Worm (Caenorhabditis elegans) whole organism, early embryonic: Measurements from ENCODE around the gene best-18.

ENCODE experiments used
- B0310.2 ChIP-seq: sonication (generic microtip); optimal IDR thresholded peaks from 2 replicates; lab custom pipeline; 2016; ENCODE audit warnings: mild to moderate bottlenecking, missing genetic modification characterization, missing compliant biosample characterization
- F13C5.2 ChIP-seq: sonication (generic microtip); optimal IDR thresholded peaks from 2 replicates; lab custom pipeline; 2017; ENCODE audit warnings: mild to moderate bottlenecking, missing genetic modification characterization, inconsistent platforms, missing compliant biosample characterization
- aly-1 ChIP-seq: sonication (generic microtip); optimal IDR thresholded peaks from 2 replicates; lab custom pipeline; 2016; ENCODE audit warnings: missing genetic modification characterization, missing compliant biosample characterization
- ama-1 ChIP-seq: fragments of 150-350 bp; optimal IDR thresholded peaks from 2 replicates; lab custom pipeline; 2014
- ceh-13 ChIP-seq: fragments of 200-800 bp; sonication (Bioruptor generic); optimal IDR thresholded peaks from 2 replicates; lab custom pipeline; 2018; ENCODE audit warnings: mild to moderate bottlenecking, missing genetic modification characterization, missing compliant biosample characterization
- ceh-36 ChIP-seq: sonication (generic microtip); optimal IDR thresholded peaks from 2 replicates; lab custom pipeline; 2016; ENCODE audit warnings: missing genetic modification characterization, inconsistent platforms, missing compliant biosample characterization
- ets-7 ChIP-seq: sonication (generic microtip); optimal IDR thresholded peaks from 2 replicates; lab custom pipeline; 2016; ENCODE audit warnings: missing genotype, missing genetic modification characterization, missing compliant biosample characterization
- flt-1 ChIP-seq: fragments of 200-800 bp; sonication (Bioruptor generic); IDR thresholded peaks from 2 replicates; pipeline ENCODE4 v1.3.6; 2022; ENCODE audit warnings: missing genetic modification characterization, missing compliant biosample characterization
- hmbx-1 ChIP-seq: sonication (generic microtip); optimal IDR thresholded peaks from 2 replicates; lab custom pipeline; 2016; ENCODE audit warnings: mild to moderate bottlenecking, missing genetic modification characterization, missing compliant biosample characterization
- hmg-4 ChIP-seq: fragments of 200-800 bp; sonication (Bioruptor generic); optimal IDR thresholded peaks from 2 replicates; lab custom pipeline; 2018; ENCODE audit warnings: mild to moderate bottlenecking, missing genetic modification characterization, missing compliant biosample characterization
- hnd-1 ChIP-seq: sonication (generic microtip); optimal IDR thresholded peaks from 2 replicates; lab custom pipeline; 2016; ENCODE audit warnings: missing genetic modification characterization, missing compliant biosample characterization
- pes-1 ChIP-seq: fragments of 200-800 bp; sonication (Bioruptor generic); IDR thresholded peaks from 2 replicates; pipeline ENCODE4 v1.3.6; 2022; ENCODE audit warnings: missing genetic modification reagents, missing genetic modification characterization, missing compliant biosample characterization
- scrt-1 ChIP-seq: fragments of 200-800 bp; sonication (Bioruptor generic); IDR thresholded peaks from 2 replicates; pipeline ENCODE4 v1.3.6; 2022; ENCODE audit warnings: missing genetic modification characterization, missing compliant biosample characterization
- sea-1 ChIP-seq: fragments of 200-800 bp; sonication (Bioruptor generic); conservative IDR thresholded peaks from 2 replicates; pipeline ENCODE4 v1.3.6; 2022; ENCODE audit warnings: missing genetic modification characterization, missing compliant biosample characterization
- tbx-11 ChIP-seq: fragments of 200-800 bp; sonication (Bioruptor generic); IDR thresholded peaks from 2 replicates; pipeline ENCODE4 v1.3.6; 2022; ENCODE audit warnings: missing genetic modification characterization, missing compliant biosample characterization
- tbx-37 ChIP-seq: fragments of 200-800 bp; sonication (Bioruptor generic); conservative IDR thresholded peaks from 2 replicates; pipeline ENCODE4 v1.3.6; 2022; ENCODE audit warnings: missing genetic modification reagents, missing genetic modification characterization, missing compliant biosample characterization
- tra-4 ChIP-seq: sonication (generic microtip); optimal IDR thresholded peaks from 2 replicates; lab custom pipeline; 2017; ENCODE audit warnings: missing genetic modification characterization, missing compliant biosample characterization

Gene best-18

DNA sequence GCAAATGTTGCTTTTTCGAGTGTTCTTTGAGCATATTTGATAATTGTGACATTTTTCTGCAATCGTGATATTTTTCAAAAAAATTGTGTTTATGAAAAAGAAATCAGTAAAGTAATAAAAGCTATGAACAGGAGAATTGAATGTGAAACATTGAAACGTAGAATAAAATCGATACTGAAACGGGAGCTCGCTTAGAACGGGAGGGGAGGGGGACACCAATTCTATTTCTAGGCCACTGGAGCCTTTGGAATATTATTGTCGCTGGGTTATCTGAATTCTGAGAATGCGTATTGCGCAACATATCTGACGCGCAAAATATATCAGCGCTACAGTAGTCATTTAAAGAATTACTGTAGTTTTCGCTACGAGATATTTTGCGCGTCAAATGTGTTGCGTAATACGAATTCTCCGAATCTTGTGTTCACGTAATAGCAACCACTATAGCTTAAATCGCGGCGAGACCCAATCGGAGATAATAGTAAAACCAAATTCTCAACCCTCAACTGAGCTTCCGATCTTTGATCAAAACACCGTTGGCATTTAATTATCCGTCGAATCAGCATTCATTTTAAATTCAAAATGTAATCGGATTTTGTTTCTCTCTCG is at the start of gene best-18, which contains the start of gene blos-1:
Gene best-18 (plus strand): TSS at position 508 of the 606 bp plus-strand sequence.
Gene blos-1 (minus strand): TSS at position 58 of the 606 bp plus-strand sequence.
- no peak for TF ChIP-seq B0310.2 (tag; lab: Kevin White, UChicago)
- no peak for TF ChIP-seq hmbx-1 (tag; lab: Kevin White, UChicago)
- TF ChIP-seq ceh-13 (GFP tag; lab: Kevin White, UChicago) = no peak
- TF ChIP-seq aly-1 = no peak
- no peak for TF ChIP-seq pes-1 (GFP tag; lab: Robert Waterston, UW)
- no peak for TF ChIP-seq ets-7 (tag; lab: Kevin White, UChicago)
- TF ChIP-seq ama-1 (lab: Kevin White, UChicago) = no peak

DNA sequence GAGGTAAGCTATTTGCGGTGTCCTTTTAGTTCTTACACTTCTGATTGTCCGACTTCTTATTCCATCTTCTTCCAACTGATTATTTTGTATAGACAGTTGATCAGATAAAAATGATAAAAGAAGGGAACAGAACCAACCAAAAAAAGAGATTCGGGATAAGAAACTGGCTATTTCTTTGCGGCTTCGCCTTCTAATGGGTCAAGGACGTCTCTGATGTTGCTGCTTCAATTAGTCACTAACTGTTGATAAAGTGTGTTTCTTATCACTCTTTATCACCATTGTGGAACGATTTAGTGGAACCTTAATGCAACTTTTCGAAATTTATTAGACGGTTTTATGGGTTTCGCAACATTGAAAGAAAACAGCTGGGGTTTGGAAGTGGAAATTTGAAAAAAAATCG is 41.9 kb upstream of the best-18 start:
- TF ChIP-seq tbx-11 (GFP tag; lab: Robert Waterston, UW) (no peak), ceh-13 (GFP tag; lab: Kevin White, UChicago) (no peak), tra-4 (no peak), aly-1 (no peak), flt-1 (GFP tag; lab: Robert Waterston, UW) (no peak), hnd-1 (no peak), F13C5.2 (tag; lab: Kevin White, UChicago) (no peak), scrt-1 (GFP tag; lab: Robert Waterston, UW) (no peak), ama-1 (lab: Kevin White, UChicago) (no peak), B0310.2 (tag; lab: Kevin White, UChicago) (no peak), tbx-37 (GFP tag; lab: Robert Waterston, UW) (no peak), ceh-36 (tag; lab: Kevin White, UChicago) (no peak), hmbx-1 (tag; lab: Kevin White, UChicago) (no peak), hmg-4 (GFP tag; lab: Kevin White, UChicago) (no peak), pes-1 (GFP tag; lab: Robert Waterston, UW) (no peak)

- no peak for TF ChIP-seq hmbx-1 (tag; lab: Kevin White, UChicago)
- TF ChIP-seq tbx-37 (GFP tag; lab: Robert Waterston, UW) = no peak
- no peak for TF ChIP-seq F13C5.2 (tag; lab: Kevin White, UChicago)
- TF ChIP-seq ets-7 (tag; lab: Kevin White, UChicago) = no peak
- TF ChIP-seq B0310.2 (tag; lab: Kevin White, UChicago) = no peak
- TF ChIP-seq ceh-36 (tag; lab: Kevin White, UChicago) = no peak
- no peak for TF ChIP-seq scrt-1 (GFP tag; lab: Robert Waterston, UW)
- no peak for TF ChIP-seq aly-1
- no peak for TF ChIP-seq hnd-1
- TF ChIP-seq sea-1 (GFP tag; lab: Robert Waterston, UW) = no peak
- TF ChIP-seq pes-1 (GFP tag; lab: Robert Waterston, UW) = no peak
- no peak for TF ChIP-seq flt-1 (GFP tag; lab: Robert Waterston, UW)
- TF ChIP-seq hmg-4 (GFP tag; lab: Kevin White, UChicago) = no peak
- no peak for TF ChIP-seq ceh-13 (GFP tag; lab: Kevin White, UChicago)
Measured at ce11 chrIII:10178023-10178422, 34.2 kb upstream of the best-18 start.

DNA sequence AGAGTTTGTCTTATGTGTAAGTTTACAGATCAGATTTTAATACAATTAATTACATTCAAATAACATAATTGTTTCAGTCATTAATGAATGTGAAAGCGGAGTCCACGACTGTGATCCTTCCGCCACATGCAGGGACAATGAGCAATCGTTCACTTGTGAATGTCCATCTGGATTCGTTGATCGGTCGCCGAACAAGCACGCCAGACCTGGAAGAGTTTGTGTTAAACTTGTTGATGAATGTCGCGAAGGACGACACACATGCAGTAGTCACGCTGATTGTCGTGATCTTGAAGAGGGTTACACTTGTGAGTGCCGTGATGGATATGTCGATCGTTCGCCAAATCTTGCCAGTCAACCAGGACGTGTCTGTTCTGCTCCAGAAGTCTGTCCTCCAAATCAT is 33.6 kb upstream of the best-18 start:
- TF ChIP-seq pes-1 (GFP tag; lab: Robert Waterston, UW) = no peak
- TF ChIP-seq ets-7 (tag; lab: Kevin White, UChicago) = no peak
- no peak for TF ChIP-seq scrt-1 (GFP tag; lab: Robert Waterston, UW)
- no peak for TF ChIP-seq B0310.2 (tag; lab: Kevin White, UChicago)
- TF ChIP-seq ceh-36 (tag; lab: Kevin White, UChicago) = no peak
- TF ChIP-seq hnd-1 = no peak
- TF ChIP-seq hmbx-1 (tag; lab: Kevin White, UChicago) = no peak
- TF ChIP-seq tra-4 = no peak
- TF ChIP-seq F13C5.2 (tag; lab: Kevin White, UChicago) = no peak
- no peak for TF ChIP-seq flt-1 (GFP tag; lab: Robert Waterston, UW)
- TF ChIP-seq ama-1 (lab: Kevin White, UChicago) = no peak

DNA sequence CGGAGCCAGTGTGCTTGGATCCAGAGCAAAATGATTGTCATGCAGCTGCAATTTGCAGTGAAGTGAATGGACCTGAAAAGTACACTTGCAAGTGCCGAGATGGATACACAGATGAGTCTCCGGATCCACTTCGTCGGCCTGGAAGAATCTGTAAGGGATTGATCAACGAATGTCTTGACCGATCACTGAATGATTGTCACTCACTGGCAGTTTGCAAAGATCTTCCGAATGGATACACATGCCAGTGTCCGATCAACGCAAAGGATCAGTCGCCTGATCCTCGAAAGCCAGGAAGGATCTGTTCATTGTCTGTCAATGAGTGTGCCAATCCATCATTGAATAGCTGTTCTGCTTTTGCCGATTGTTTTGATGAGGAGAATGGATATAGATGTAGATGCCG is 32.8 kb upstream of the best-18 start:
- TF ChIP-seq flt-1 (GFP tag; lab: Robert Waterston, UW) (no peak), scrt-1 (GFP tag; lab: Robert Waterston, UW) (no peak), ets-7 (tag; lab: Kevin White, UChicago) (no peak), hnd-1 (no peak), tra-4 (no peak), aly-1 (no peak), sea-1 (GFP tag; lab: Robert Waterston, UW) (no peak), hmbx-1 (tag; lab: Kevin White, UChicago) (no peak), F13C5.2 (tag; lab: Kevin White, UChicago) (no peak), ceh-36 (tag; lab: Kevin White, UChicago) (no peak), B0310.2 (tag; lab: Kevin White, UChicago) (no peak), hmg-4 (GFP tag; lab: Kevin White, UChicago) (no peak), tbx-37 (GFP tag; lab: Robert Waterston, UW) (no peak), tbx-11 (GFP tag; lab: Robert Waterston, UW) (no peak), pes-1 (GFP tag; lab: Robert Waterston, UW) (no peak), ceh-13 (GFP tag; lab: Kevin White, UChicago) (no peak)

DNA sequence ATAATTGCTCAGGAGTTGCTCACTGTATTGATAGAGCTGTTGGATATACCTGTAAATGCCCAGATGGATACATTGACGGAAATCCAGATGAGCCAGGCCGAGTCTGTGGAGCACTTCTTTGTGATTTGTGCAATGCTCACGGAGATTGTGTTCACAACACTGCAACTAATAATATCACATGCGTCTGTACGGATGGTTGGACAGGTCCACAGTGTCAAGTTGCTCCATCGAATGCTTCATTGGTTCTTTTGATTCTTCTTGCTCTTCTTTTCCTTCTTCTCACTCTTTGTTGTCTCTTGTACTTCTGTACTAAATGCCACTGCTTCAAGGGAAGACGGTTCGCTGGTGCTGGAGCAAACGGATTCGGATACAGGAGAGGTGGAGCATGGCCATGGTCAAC is 30.3 kb upstream of the best-18 start:
- TF ChIP-seq B0310.2 (tag; lab: Kevin White, UChicago) (no peak), scrt-1 (GFP tag; lab: Robert Waterston, UW) (no peak), hmg-4 (GFP tag; lab: Kevin White, UChicago) (no peak), flt-1 (GFP tag; lab: Robert Waterston, UW) (no peak), aly-1 (no peak), ceh-36 (tag; lab: Kevin White, UChicago) (no peak), hmbx-1 (tag; lab: Kevin White, UChicago) (no peak), sea-1 (GFP tag; lab: Robert Waterston, UW) (no peak), tbx-37 (GFP tag; lab: Robert Waterston, UW) (no peak)

DNA sequence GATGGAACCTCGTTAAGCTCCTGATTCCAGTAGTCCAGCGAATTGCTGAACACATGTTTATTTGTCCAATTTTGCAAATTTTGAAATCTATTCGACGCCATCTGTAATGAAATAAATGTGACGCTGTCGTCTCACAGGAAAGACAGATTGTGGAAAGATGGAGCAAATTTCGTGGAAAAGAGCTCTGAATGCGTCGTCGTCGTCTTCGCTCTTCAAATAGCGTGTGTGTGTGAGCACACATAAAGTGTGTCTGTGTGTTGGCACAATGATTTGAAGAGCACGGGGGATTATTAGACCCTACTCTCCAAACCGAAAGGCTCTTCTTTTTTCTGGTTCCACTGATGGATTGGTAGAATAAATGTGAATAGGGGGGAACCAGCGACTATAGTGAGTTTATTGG is 26.0 kb upstream of the best-18 start, which contains the start of gene unc-47:
Gene unc-47 (minus strand): TSS at position 101 of the 400 bp plus-strand sequence.
- TF ChIP-seq B0310.2 (tag; lab: Kevin White, UChicago) (no peak), ets-7 (tag; lab: Kevin White, UChicago) (no peak), hmbx-1 (tag; lab: Kevin White, UChicago) (no peak), ama-1 (lab: Kevin White, UChicago) (no peak), tbx-11 (GFP tag; lab: Robert Waterston, UW) (no peak), hmg-4 (GFP tag; lab: Kevin White, UChicago) (no peak), aly-1 (no peak), pes-1 (GFP tag; lab: Robert Waterston, UW) (no peak), tra-4 (no peak), F13C5.2 (tag; lab: Kevin White, UChicago) (no peak), sea-1 (GFP tag; lab: Robert Waterston, UW) (no peak), hnd-1 (no peak), scrt-1 (GFP tag; lab: Robert Waterston, UW) (no peak), tbx-37 (GFP tag; lab: Robert Waterston, UW) (no peak), ceh-36 (tag; lab: Kevin White, UChicago) (no peak), ceh-13 (GFP tag; lab: Kevin White, UChicago) (no peak), flt-1 (GFP tag; lab: Robert Waterston, UW) (no peak)
